Worm (Caenorhabditis elegans): ENCODE data around the gene T01D1.5.

ce11 chrII:162182-162581 lies 26.7 kb downstream of the T01D1.5 start, which contains the start of gene etr-1:
- TF ChIP-seq ama-1 (optimal IDR thresholded peaks at IDR 0.05): no peak
- TF ChIP-seq ceh-36 (tag; optimal IDR thresholded peaks at IDR 0.05): no peak
- TF ChIP-seq ets-7 (tag; optimal IDR thresholded peaks at IDR 0.05): no peak
- TF ChIP-seq B0310.2 (tag; optimal IDR thresholded peaks at IDR 0.05): no peak

Data from whole organism, early embryonic.